Fruit fly (Drosophila melanogaster): ENCODE measurements around the gene CG4408.

The CG4408 gene

DNA sequence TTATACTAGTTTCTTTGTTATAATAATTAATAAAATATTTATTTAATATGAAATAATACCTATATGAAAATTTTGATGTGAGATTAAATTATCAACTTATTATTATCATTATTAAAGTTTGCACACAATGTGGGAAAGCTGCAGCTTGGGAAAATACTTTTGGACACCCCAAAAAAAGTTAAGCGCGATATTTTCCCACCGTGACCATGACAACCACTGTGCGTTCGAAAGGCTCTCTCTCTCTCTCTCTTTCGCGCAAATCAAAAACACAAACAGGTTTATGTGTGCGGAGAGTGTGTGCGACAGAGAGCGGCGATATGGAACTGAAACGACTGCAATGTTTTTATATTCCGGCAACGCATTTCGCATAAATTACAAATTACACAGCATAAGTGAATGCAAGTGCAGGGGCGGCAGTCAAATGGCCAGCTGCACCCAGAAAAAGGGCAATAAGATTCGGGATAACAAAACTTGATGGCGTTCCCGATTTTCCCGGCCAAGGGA is 16.4 kb downstream of the CG4408 start (continued):
- TF ChIP-seq CG6854 (GFP tag; optimal IDR thresholded peaks at IDR 0.05) = no peak
- no peak for TF ChIP-seq CG17912 (GFP tag; optimal IDR thresholded peaks at IDR 0.05)
- TF ChIP-seq CG15601 (tag; optimal IDR thresholded peaks at IDR 0.05) = peak; percentile 12
- peak; percentile 20 for TF ChIP-seq Kr (GFP tag; optimal IDR thresholded peaks at IDR 0.05)
- TF ChIP-seq pita (GFP tag; optimal IDR thresholded peaks at IDR 0.05) = no peak
- no peak for TF ChIP-seq gt (GFP tag; IDR thresholded peaks at IDR 0.05)
- TF ChIP-seq CG2678 (tag; optimal IDR thresholded peaks at IDR 0.05) = peak; percentile 60
- no peak for TF ChIP-seq corto (GFP tag; optimal IDR thresholded peaks at IDR 0.05)
- TF ChIP-seq Spps (tag; optimal IDR thresholded peaks at IDR 0.05) = peak; percentile 24
- no peak for TF ChIP-seq Fer3 (tag; optimal IDR thresholded peaks at IDR 0.05)
- peak; percentile 46 for TF ChIP-seq Nf-YC (tag; optimal IDR thresholded peaks at IDR 0.05)
- TF ChIP-seq pfk (GFP tag; optimal IDR thresholded peaks at IDR 0.05) = no peak
- TF ChIP-seq ssp (GFP tag; IDR thresholded peaks at IDR 0.05) = 0 out of 2 replicates have a peak, but pooled peaks have one; percentile 19
- TF ChIP-seq CG6683 (GFP tag; optimal IDR thresholded peaks at IDR 0.05) = peak; percentile 12
- TF ChIP-seq scrt (GFP tag; optimal IDR thresholded peaks at IDR 0.05) = no peak
- peak; percentile 83 for TF ChIP-seq vvl (GFP tag; IDR thresholded peaks at IDR 0.05)
- peak; percentile 40 for TF ChIP-seq az2 (GFP tag; optimal IDR thresholded peaks at IDR 0.05)
- TF ChIP-seq CG10654 (GFP tag; optimal IDR thresholded peaks at IDR 0.05) = peak; percentile 9
- TF ChIP-seq CG13296 (GFP tag; optimal IDR thresholded peaks at IDR 0.05) = no peak
- peak; percentile 1 for TF ChIP-seq CG4820 (GFP tag; optimal IDR thresholded peaks at IDR 0.05)
- TF ChIP-seq Mrtf (GFP tag; IDR thresholded peaks at IDR 0.05) = no peak
- TF ChIP-seq CG11456 (GFP tag; IDR thresholded peaks at IDR 0.05) = peak; percentile 64; the same call in 2 of the 3 replicates
- TF ChIP-seq repo (GFP tag; optimal IDR thresholded peaks at IDR 0.05) = no peak
- TF ChIP-seq CG1024 (GFP tag; IDR thresholded peaks at IDR 0.05) = 0 out of 2 replicates have a peak, but pooled peaks have one; percentile 15
- TF ChIP-seq CG10267 (tag; optimal IDR thresholded peaks at IDR 0.05) = peak; percentile 51
- TF ChIP-seq lola (GFP tag; optimal IDR thresholded peaks at IDR 0.05) = peak in 1 of 3 experiments; percentile 67
- peak; percentile 22 for TF ChIP-seq CG10147 (GFP tag; optimal IDR thresholded peaks at IDR 0.05)
- no peak for TF ChIP-seq Taf1 (GFP tag; IDR thresholded peaks at IDR 0.05)
- TF ChIP-seq CG12299 (tag; optimal IDR thresholded peaks at IDR 0.05) = no peak
- no peak for TF ChIP-seq Gsc (GFP tag; IDR thresholded peaks at IDR 0.05)
- TF ChIP-seq CG9215 (GFP tag; IDR thresholded peaks at IDR 0.05) = peak; percentile 44; the same call in 1 of the 2 replicates
- TF ChIP-seq grau (tag; optimal IDR thresholded peaks at IDR 0.05) = peak; percentile 57
- no peak for TF ChIP-seq jumu (GFP tag; optimal IDR thresholded peaks at IDR 0.05)
- TF ChIP-seq CG17612 (GFP tag; IDR thresholded peaks at IDR 0.05) = no peak
- TF ChIP-seq CG30403 (GFP tag; optimal IDR thresholded peaks at IDR 0.05) = peak; percentile 53
- no peak for TF ChIP-seq Atf6 (GFP tag; IDR thresholded peaks at IDR 0.05)
- no peak for TF ChIP-seq disco-r (GFP tag; optimal IDR thresholded peaks at IDR 0.05)
- TF ChIP-seq GATAe (GFP tag; conservative IDR thresholded peaks at IDR 0.05) = no peak
- peak; percentile 25 for TF ChIP-seq zen (tag; optimal IDR thresholded peaks at IDR 0.05)
- TF ChIP-seq mld (GFP tag; IDR thresholded peaks at IDR 0.05; ENCODE audit: partially characterized antibody) = no peak
- peak; percentile 52 for TF ChIP-seq H2.0 (GFP tag; IDR thresholded peaks at IDR 0.05)
- peak; percentile 0 for TF ChIP-seq Nf-YB (GFP tag; optimal IDR thresholded peaks at IDR 0.05)
- TF ChIP-seq CG7963 (GFP tag; IDR thresholded peaks at IDR 0.05; ENCODE audit: partially characterized antibody) = 0 out of 3 replicates have a peak, but pooled peaks have one; percentile 14
- TF ChIP-seq CG15696 (tag; optimal IDR thresholded peaks at IDR 0.05) = peak; percentile 68
- TF ChIP-seq CG8388 (GFP tag; optimal IDR thresholded peaks at IDR 0.05) = peak; percentile 51
- TF ChIP-seq sima (GFP tag; optimal IDR thresholded peaks at IDR 0.05) = no peak
- peak; percentile 42 for TF ChIP-seq CG12391 (tag; optimal IDR thresholded peaks at IDR 0.05)
- no peak for TF ChIP-seq CG3995 (GFP tag; optimal IDR thresholded peaks at IDR 0.05)
- no peak for TF ChIP-seq NC2α (GFP tag; optimal IDR thresholded peaks at IDR 0.05)
- TF ChIP-seq CG15073 (GFP tag; optimal IDR thresholded peaks at IDR 0.05) = no peak

Data from whole organism, embryonic.